Worm (Caenorhabditis elegans): Measurements from ENCODE around the gene sptl-3.

- TF ChIP-seq ama-1 (optimal IDR thresholded peaks at IDR 0.05) = no peak
- no peak for TF ChIP-seq hnd-1 (tag; optimal IDR thresholded peaks at IDR 0.05)
- no peak for TF ChIP-seq scrt-1 (GFP tag; IDR thresholded peaks at IDR 0.05)
- TF ChIP-seq tbx-37 (GFP tag; conservative IDR thresholded peaks at IDR 0.05) = no peak
- TF ChIP-seq hmbx-1 (tag; optimal IDR thresholded peaks at IDR 0.05) = no peak
- no peak for TF ChIP-seq B0310.2 (tag; optimal IDR thresholded peaks at IDR 0.05)
- no peak for TF ChIP-seq aly-1 (tag; optimal IDR thresholded peaks at IDR 0.05)
- TF ChIP-seq sea-1 (GFP tag; conservative IDR thresholded peaks at IDR 0.05) = no peak
- TF ChIP-seq tbx-11 (GFP tag; IDR thresholded peaks at IDR 0.05) = no peak
Observed at ce11 chrV:13887358-13887757, 5.8 kb upstream of the sptl-3 start, which contains the start of gene srsx-19.

All from whole organism, early embryonic.